Worm (Caenorhabditis elegans) whole organism, late embryonic: ENCODE measurements around the gene npp-5.

Experiments
- C08G9.2 ChIP-seq: sonication (generic microtip); optimal IDR thresholded peaks from 2 replicates; lab custom pipeline; 2016; ENCODE audit warnings: mild to moderate bottlenecking, missing genetic modification characterization, moderate library complexity, missing compliant biosample characterization
- C38D4.7 ChIP-seq: fragments of 200-800 bp; sonication (Bioruptor generic); optimal IDR thresholded peaks from 2 replicates; lab custom pipeline; 2018; ENCODE audit warnings: mild to moderate bottlenecking, missing genetic modification characterization, moderate library complexity, missing compliant biosample characterization
- K09A11.1 ChIP-seq: sonication (generic microtip); optimal IDR thresholded peaks from 2 replicates; lab custom pipeline; 2017; ENCODE audit warnings: antibody characterized with exemption, mild to moderate bottlenecking, missing genetic modification characterization, missing compliant biosample characterization; ENCODE audit not compliant: insufficient read depth
- ceh-14 ChIP-seq: sonication (generic microtip); optimal IDR thresholded peaks from 2 replicates; lab custom pipeline; 2016; ENCODE audit warnings: missing genotype, missing genetic modification characterization, missing compliant biosample characterization
- ceh-18 ChIP-seq: sonication (generic microtip); optimal IDR thresholded peaks from 2 replicates; lab custom pipeline; 2016; ENCODE audit warnings: missing genetic modification characterization, missing compliant biosample characterization
- ceh-2 ChIP-seq: sonication (generic microtip); optimal IDR thresholded peaks from 2 replicates; lab custom pipeline; 2016; ENCODE audit warnings: missing genotype, missing genetic modification characterization, missing compliant biosample characterization
- ceh-22 ChIP-seq: sonication (generic microtip); optimal IDR thresholded peaks from 2 replicates; lab custom pipeline; 2017; ENCODE audit warnings: missing biosample characterization, missing genetic modification characterization
- ceh-30 ChIP-seq: fragments of 150-350 bp; optimal IDR thresholded peaks from 2 replicates; lab custom pipeline; 2014; ENCODE audit warnings: missing biosample characterization, missing genetic modification characterization
- ceh-34 ChIP-seq: sonication (generic microtip); optimal IDR thresholded peaks from 2 replicates; lab custom pipeline; 2016; ENCODE audit warnings: mild to moderate bottlenecking, missing genetic modification characterization, missing compliant biosample characterization
- ceh-45 ChIP-seq: fragments of 200-800 bp; sonication (Bioruptor generic); IDR thresholded peaks from 2 replicates; pipeline ENCODE4 v1.3.6; 2022; ENCODE audit warnings: missing genetic modification reagents, missing genetic modification characterization, missing compliant biosample characterization
- elt-2 ChIP-seq: sonication (generic microtip); optimal IDR thresholded peaks from 2 replicates; lab custom pipeline; 2016; ENCODE audit warnings: missing genetic modification reagents, missing genetic modification characterization, missing compliant biosample characterization
- fkh-10 ChIP-seq: fragments of 150-350 bp; optimal IDR thresholded peaks from 2 replicates; lab custom pipeline; 2014; ENCODE audit warnings: missing biosample characterization, missing genetic modification reagents, missing genetic modification characterization
- hlh-15 ChIP-seq: sonication (generic microtip); optimal IDR thresholded peaks from 2 replicates; lab custom pipeline; 2016; ENCODE audit warnings: missing genetic modification characterization, missing compliant biosample characterization
- hlh-30 ChIP-seq: sonication (generic microtip); optimal IDR thresholded peaks from 2 replicates; lab custom pipeline; 2017; ENCODE audit warnings: antibody characterized with exemption, missing genetic modification characterization, missing compliant biosample characterization; ENCODE audit not compliant: insufficient read depth
- lin-11 ChIP-seq: fragments of 200-800 bp; sonication (Bioruptor generic); optimal IDR thresholded peaks from 2 replicates; lab custom pipeline; 2018; ENCODE audit warnings: mild to moderate bottlenecking, missing genetic modification characterization, missing compliant biosample characterization
- nhr-11 ChIP-seq: fragments of 150-350 bp; optimal IDR thresholded peaks from 2 replicates; lab custom pipeline; 2014; ENCODE audit warnings: missing biosample characterization, missing genetic modification characterization
- nhr-232 ChIP-seq: sonication (generic microtip); optimal IDR thresholded peaks from 2 replicates; lab custom pipeline; 2016; ENCODE audit warnings: missing genetic modification characterization, missing compliant biosample characterization
- odd-2 ChIP-seq: sonication (generic microtip); optimal IDR thresholded peaks from 2 replicates; lab custom pipeline; 2017; ENCODE audit warnings: antibody characterized with exemption, mild to moderate bottlenecking, missing genetic modification characterization, missing compliant biosample characterization
- pat-9 ChIP-seq: fragments of 200-800 bp; sonication (Bioruptor generic); optimal IDR thresholded peaks from 2 replicates; lab custom pipeline; 2018; ENCODE audit warnings: mild to moderate bottlenecking, missing genetic modification characterization, moderate library complexity, missing compliant biosample characterization
- pax-1 ChIP-seq: fragments of 150-350 bp; optimal IDR thresholded peaks from 2 replicates; lab custom pipeline; 2014; ENCODE audit warnings: missing biosample characterization, missing genetic modification characterization
- pha-2 ChIP-seq: sonication (generic microtip); optimal IDR thresholded peaks from 2 replicates; lab custom pipeline; 2017; ENCODE audit warnings: mild to moderate bottlenecking, missing genetic modification characterization, missing compliant biosample characterization
- pha-4 ChIP-seq: fragments of 150-350 bp; optimal IDR thresholded peaks from 2 replicates; lab custom pipeline; 2018; ENCODE audit warnings: missing biosample characterization, missing genetic modification reagents, missing genetic modification characterization
- pqm-1 ChIP-seq: sonication (generic microtip); optimal IDR thresholded peaks from 2 replicates; lab custom pipeline; 2016; ENCODE audit warnings: missing genetic modification characterization, missing compliant biosample characterization
- pros-1 ChIP-seq: fragments of 150-350 bp; optimal IDR thresholded peaks from 2 replicates; lab custom pipeline; 2014; ENCODE audit warnings: missing biosample characterization, missing genetic modification reagents, missing genetic modification characterization
- ref-2 ChIP-seq: sonication (generic microtip); optimal IDR thresholded peaks from 2 replicates; lab custom pipeline; 2016; ENCODE audit warnings: missing genetic modification characterization, missing compliant biosample characterization
- rnt-1 ChIP-seq: sonication (generic microtip); optimal IDR thresholded peaks from 2 replicates; lab custom pipeline; 2016; ENCODE audit warnings: missing genetic modification characterization, missing compliant biosample characterization
- syd-9 ChIP-seq: sonication (generic microtip); optimal IDR thresholded peaks from 2 replicates; lab custom pipeline; 2016; ENCODE audit warnings: mild to moderate bottlenecking, missing genetic modification characterization, moderate library complexity, missing compliant biosample characterization
- ttx-3 ChIP-seq: sonication (generic microtip); optimal IDR thresholded peaks from 2 replicates; lab custom pipeline; 2016; ENCODE audit warnings: missing genetic modification reagents, missing genetic modification characterization, missing compliant biosample characterization
- unc-3 ChIP-seq, 2 experiments: fragments of 200-800 bp in 1 of 2; sonication (Bioruptor generic) in 1 of 2; sonication (generic microtip) in 1 of 2; conservative IDR thresholded peaks in 1 of 2; optimal IDR thresholded peaks in 1 of 2; 2 replicates each; pipeline versions ENCODE4 v1.3.6 to Lab custom; 2016 to 2022; ENCODE audit warnings: missing compliant biosample characterization in 2 of 2, missing genetic modification characterization in 2 of 2, missing genetic modification reagents in 1 of 2
- unc-42 ChIP-seq: sonication (generic microtip); optimal IDR thresholded peaks from 2 replicates; lab custom pipeline; 2016; ENCODE audit warnings: missing genotype, missing genetic modification characterization, missing compliant biosample characterization
- unc-86 ChIP-seq: sonication (generic microtip); optimal IDR thresholded peaks from 2 replicates; lab custom pipeline; 2016; ENCODE audit warnings: missing genetic modification characterization, missing compliant biosample characterization
- zip-5 ChIP-seq: sonication (generic microtip); optimal IDR thresholded peaks from 2 replicates; lab custom pipeline; 2016; ENCODE audit warnings: missing genetic modification characterization, missing compliant biosample characterization

npp-5 gene

ce11 chrII:11599751-11600150, at the start of gene npp-5:
Gene npp-5, minus strand, starts transcription at chrII:11599809.
- TF ChIP-seq unc-86: no peak
- peak; percentile 3 for TF ChIP-seq elt-2 (tag; lab: Kevin White, UChicago)
- TF ChIP-seq, all 69 proteins: peak for 1

- peak; percentile 49 for TF ChIP-seq hlh-30 (tag; lab: Kevin White, UChicago)
- TF ChIP-seq nhr-232: no peak
- no peak for TF ChIP-seq pros-1 (tag; lab: Kevin White, UChicago)
- TF ChIP-seq, all 69 proteins: peak for 1
Measured at ce11 chrII:11649239-11649638, 49.6 kb upstream of the npp-5 start.

ce11 chrII:11646874-11647273, 47.3 kb upstream of the npp-5 start:
- no peak for TF ChIP-seq K09A11.1
- TF ChIP-seq hlh-30 (tag; lab: Kevin White, UChicago): no peak
- TF ChIP-seq unc-3 (GFP tag; conservative IDR thresholded peaks at IDR 0.05; lab: Robert Waterston, UW): no peak
- no peak for TF ChIP-seq unc-3 (tag; optimal IDR thresholded peaks at IDR 0.05; lab: Kevin White, UChicago)
- TF ChIP-seq zip-5 (tag; lab: Kevin White, UChicago): no peak
- TF ChIP-seq ceh-14: no peak
- no peak for TF ChIP-seq nhr-11 (tag; lab: Kevin White, UChicago)
- no peak for TF ChIP-seq pha-4 (tag; lab: Kevin White, UChicago)
- no peak for TF ChIP-seq ceh-34 (tag; lab: Kevin White, UChicago)
- no peak for TF ChIP-seq ceh-45 (GFP tag; lab: Robert Waterston, UW)
- no peak for TF ChIP-seq unc-42 (tag; lab: Kevin White, UChicago)
- no peak for TF ChIP-seq pqm-1 (tag; lab: Kevin White, UChicago)
- TF ChIP-seq C38D4.7: no peak
- TF ChIP-seq hlh-15 (tag; lab: Kevin White, UChicago): no peak
- no peak for TF ChIP-seq pat-9 (tag; lab: Kevin White, UChicago)
- no peak for TF ChIP-seq ceh-2 (tag; lab: Kevin White, UChicago)
- no peak for TF ChIP-seq fkh-10 (GFP tag; lab: Kevin White, UChicago)
- no peak for TF ChIP-seq pha-2 (tag; lab: Kevin White, UChicago)

ce11 chrII:11646276-11646797, 46.7 kb upstream of the npp-5 start, which contains the start of gene ghi-1:
Gene ghi-1, plus strand, starts transcription at chrII:11646747.
- TF ChIP-seq elt-2 (tag; lab: Kevin White, UChicago) (peak; percentile 9), lin-11 (tag; lab: Kevin White, UChicago) (no peak), pat-9 (tag; lab: Kevin White, UChicago) (no peak)

ce11 chrII:11645383-11645782, 45.8 kb upstream of the npp-5 start:
- no peak for TF ChIP-seq ceh-22 (tag; lab: Kevin White, UChicago)
- TF ChIP-seq odd-2: no peak
- TF ChIP-seq ceh-30: no peak
- TF ChIP-seq C08G9.2 (tag; lab: Kevin White, UChicago): no peak
- no peak for TF ChIP-seq rnt-1 (tag; lab: Kevin White, UChicago)
- TF ChIP-seq ttx-3 (tag; lab: Kevin White, UChicago): no peak
- no peak for TF ChIP-seq ref-2 (tag; lab: Kevin White, UChicago)
- no peak for TF ChIP-seq pqm-1 (tag; lab: Kevin White, UChicago)
- no peak for TF ChIP-seq ceh-18
- no peak for TF ChIP-seq fkh-10 (GFP tag; lab: Kevin White, UChicago)
- TF ChIP-seq ceh-14: no peak
- TF ChIP-seq nhr-232: no peak
- TF ChIP-seq pax-1: no peak
- TF ChIP-seq syd-9 (tag; lab: Kevin White, UChicago): no peak
